Fruit fly (Drosophila melanogaster) whole organism, embryonic: ENCODE measurements around the gene TTLL1A.

ENCODE experiments used
- CG10274 ChIP-seq: fragments of 200-800 bp; sonication (Bioruptor generic); optimal IDR thresholded peaks from 3 replicates; lab custom pipeline; 2017; ENCODE audit warnings: missing biosample characterization, mild to moderate bottlenecking, missing genetic modification characterization
- CG10431 ChIP-seq: fragments of 200-800 bp; sonication (Bioruptor generic); optimal IDR thresholded peaks from 3 replicates; lab custom pipeline; 2018; ENCODE audit warnings: missing biosample characterization, mild to moderate bottlenecking, missing genetic modification characterization
- CG12104 ChIP-seq: fragments of 200-800 bp; sonication (Bioruptor generic); optimal IDR thresholded peaks from 3 replicates; lab custom pipeline; 2016; ENCODE audit warnings: missing biosample characterization, missing genetic modification characterization
- CG12942 ChIP-seq: fragments of 200-800 bp; sonication (Bioruptor generic); optimal IDR thresholded peaks from 3 replicates; lab custom pipeline; 2016; ENCODE audit warnings: missing biosample characterization, missing genetic modification characterization
- CG18619 ChIP-seq: fragments of 200-800 bp; sonication (Bioruptor generic); optimal IDR thresholded peaks from 3 replicates; lab custom pipeline; 2017; ENCODE audit warnings: missing biosample characterization, mild to moderate bottlenecking, missing genetic modification characterization
- CG2202 ChIP-seq: fragments of 200-800 bp; sonication (Bioruptor generic); optimal IDR thresholded peaks from 2 replicates; lab custom pipeline; 2018; ENCODE audit warnings: missing biosample characterization, mild to moderate bottlenecking, missing genetic modification characterization
- CG30403 ChIP-seq: fragments of 200-800 bp; sonication (Bioruptor generic); optimal IDR thresholded peaks from 3 replicates; lab custom pipeline; 2016; ENCODE audit warnings: missing biosample characterization, missing genetic modification characterization
- CG34422 ChIP-seq: fragments of 200-800 bp; sonication (Bioruptor generic); IDR thresholded peaks from 3 replicates; pipeline ENCODE4 v1.3.6; 2022; ENCODE audit warnings: missing biosample characterization, missing genetic modification characterization
- CG4282 ChIP-seq: fragments of 200-800 bp; sonication (Bioruptor generic); optimal IDR thresholded peaks from 2 replicates; lab custom pipeline; 2016; ENCODE audit warnings: missing biosample characterization, missing genetic modification characterization
- CG5180 ChIP-seq: fragments of 200-800 bp; sonication (Bioruptor generic); optimal IDR thresholded peaks from 3 replicates; lab custom pipeline; 2017; ENCODE audit warnings: missing biosample characterization, missing genetic modification characterization, mild to moderate bottlenecking, moderate library complexity, missing genetic modification reagents
- CG5245 ChIP-seq: fragments of 200-800 bp; sonication (Bioruptor generic); optimal IDR thresholded peaks from 3 replicates; lab custom pipeline; 2016; ENCODE audit warnings: missing biosample characterization, missing genetic modification characterization
- CG6854 ChIP-seq: fragments of 200-800 bp; sonication (Bioruptor generic); optimal IDR thresholded peaks from 3 replicates; lab custom pipeline; 2017; ENCODE audit warnings: missing biosample characterization, mild to moderate bottlenecking, missing genetic modification characterization
- CG7357 ChIP-seq: fragments of 200-800 bp; sonication (Bioruptor generic); IDR thresholded peaks from 3 replicates; pipeline ENCODE4 v1.3.6; 2022; ENCODE audit warnings: missing biosample characterization, missing genetic modification characterization
- CG8478 ChIP-seq: fragments of >200 bp; optimal IDR thresholded peaks from 2 replicates; lab custom pipeline; 2018
- CG8765 ChIP-seq: fragments of 200-800 bp; sonication (Bioruptor generic); IDR thresholded peaks from 2 replicates; pipeline ENCODE4 v1.3.6; 2022; ENCODE audit warnings: missing biosample characterization, missing genetic modification characterization
- CG8924 ChIP-seq: fragments of 200-800 bp; optimal IDR thresholded peaks from 3 replicates; lab custom pipeline; 2019; ENCODE audit warnings: missing biosample characterization, mild to moderate bottlenecking, missing genetic modification characterization, moderate library complexity
- D19B ChIP-seq: fragments of 200-800 bp; sonication (Bioruptor generic); optimal IDR thresholded peaks from 2 replicates; lab custom pipeline; 2017; ENCODE audit warnings: missing biosample characterization, mild to moderate bottlenecking, missing genetic modification characterization
- Dad ChIP-seq: fragments of 200-800 bp; sonication (Bioruptor generic); optimal IDR thresholded peaks from 3 replicates; lab custom pipeline; 2016; ENCODE audit warnings: missing biosample characterization, missing genetic modification characterization
- Dp ChIP-seq: fragments of 200-800 bp; sonication (Bioruptor generic); optimal IDR thresholded peaks from 2 replicates; lab custom pipeline; 2018; ENCODE audit warnings: missing biosample characterization, mild to moderate bottlenecking, missing genetic modification characterization, moderate library complexity
- Drgx ChIP-seq: fragments of 200-800 bp; sonication (Bioruptor generic); IDR thresholded peaks from 2 replicates; pipeline ENCODE4 v1.3.6; 2022; ENCODE audit warnings: missing biosample characterization, missing genetic modification characterization
- Ets97D ChIP-seq: fragments of 200-800 bp; sonication (Bioruptor generic); optimal IDR thresholded peaks from 3 replicates; lab custom pipeline; 2016; ENCODE audit warnings: missing biosample characterization, missing genetic modification characterization
- HHEX ChIP-seq: fragments of 200-800 bp; sonication (Bioruptor generic); optimal IDR thresholded peaks from 3 replicates; lab custom pipeline; 2017; ENCODE audit warnings: missing biosample characterization, mild to moderate bottlenecking, missing genetic modification characterization, missing genetic modification reagents
- HLH3B ChIP-seq: fragments of 200-800 bp; sonication (Bioruptor generic); IDR thresholded peaks from 2 replicates; pipeline ENCODE4 v1.3.6; 2022; ENCODE audit warnings: missing biosample characterization, missing genetic modification characterization
- HmgD ChIP-seq: fragments of 200-800 bp; sonication (Bioruptor generic); optimal IDR thresholded peaks from 3 replicates; lab custom pipeline; 2016; ENCODE audit warnings: missing biosample characterization, missing genetic modification characterization
- Hmx ChIP-seq: fragments of 200-800 bp; sonication (Bioruptor generic); optimal IDR thresholded peaks from 2 replicates; lab custom pipeline; 2016; ENCODE audit warnings: missing biosample characterization, missing genetic modification characterization
- Myb ChIP-seq: fragments of 200-800 bp; sonication (Bioruptor generic); optimal IDR thresholded peaks from 2 replicates; lab custom pipeline; 2016; ENCODE audit warnings: missing biosample characterization, missing genetic modification characterization
- NC2α ChIP-seq: fragments of 200-800 bp; sonication (Bioruptor generic); optimal IDR thresholded peaks from 2 replicates; lab custom pipeline; 2016; ENCODE audit warnings: missing biosample characterization, missing genetic modification characterization
- Neu2 ChIP-seq: fragments of 200-800 bp; sonication (Bioruptor generic); optimal IDR thresholded peaks from 3 replicates; lab custom pipeline; 2016; ENCODE audit warnings: missing biosample characterization, missing genetic modification characterization, borderline replicate concordance
- Nf-YA ChIP-seq: fragments of 200-800 bp; sonication (Bioruptor generic); IDR thresholded peaks from 2 replicates; pipeline ENCODE4 v1.3.6; 2022; ENCODE audit warnings: missing biosample characterization, missing genetic modification characterization
- Ptx1 ChIP-seq: fragments of 200-800 bp; sonication (Bioruptor generic); IDR thresholded peaks from 2 replicates; pipeline ENCODE4 v1.3.6; 2022; ENCODE audit warnings: missing biosample characterization, missing genetic modification characterization
- ap ChIP-seq: fragments of 200-800 bp; sonication (Bioruptor generic); IDR thresholded peaks from 2 replicates; pipeline ENCODE4 v1.3.6; 2022; ENCODE audit warnings: missing biosample characterization, missing genetic modification characterization
- az2 ChIP-seq: fragments of 200-800 bp; sonication (Bioruptor generic); optimal IDR thresholded peaks from 3 replicates; lab custom pipeline; 2016; ENCODE audit warnings: missing biosample characterization, missing genetic modification characterization
- btn ChIP-seq: fragments of 200-800 bp; sonication (Bioruptor generic); optimal IDR thresholded peaks from 2 replicates; lab custom pipeline; 2016; ENCODE audit warnings: missing biosample characterization, missing genetic modification characterization
- chif ChIP-seq, 2 experiments: fragments of 200-800 bp; sonication (Bioruptor generic); optimal IDR thresholded peaks; 3 replicates each; lab custom pipeline; 2016; ENCODE audit warnings: missing biosample characterization in 2 of 2, missing genetic modification characterization in 2 of 2
- da ChIP-seq: fragments of 200-800 bp; sonication (Bioruptor generic); optimal IDR thresholded peaks from 2 replicates; lab custom pipeline; 2016; ENCODE audit warnings: missing biosample characterization, missing genetic modification characterization
- dm ChIP-seq: fragments of 200-800 bp; sonication (Bioruptor generic); optimal IDR thresholded peaks from 3 replicates; lab custom pipeline; 2016; ENCODE audit warnings: missing biosample characterization, missing genetic modification characterization
- esg ChIP-seq: fragments of 200-800 bp; sonication (Bioruptor generic); conservative IDR thresholded peaks from 2 replicates; pipeline ENCODE4 v1.3.6; 2022; ENCODE audit warnings: missing biosample characterization, missing genetic modification characterization
- ewg ChIP-seq: fragments of 200-800 bp; sonication (Bioruptor generic); optimal IDR thresholded peaks from 3 replicates; lab custom pipeline; 2017; ENCODE audit warnings: mild to moderate bottlenecking, missing biosample characterization, missing genetic modification reagents, missing genetic modification characterization
- fd64A ChIP-seq: fragments of 200-800 bp; sonication (Bioruptor generic); optimal IDR thresholded peaks from 3 replicates; lab custom pipeline; 2018; ENCODE audit warnings: missing biosample characterization, mild to moderate bottlenecking, missing genetic modification characterization
- her ChIP-seq: fragments of 200-800 bp; sonication (Bioruptor generic); optimal IDR thresholded peaks from 2 replicates; lab custom pipeline; 2016; ENCODE audit warnings: missing biosample characterization, missing genetic modification characterization
- jumu ChIP-seq: fragments of 200-800 bp; sonication (Bioruptor generic); optimal IDR thresholded peaks from 3 replicates; lab custom pipeline; 2016; ENCODE audit warnings: missing biosample characterization, missing genetic modification characterization
- lola ChIP-seq, 3 experiments: fragments of >200 bp in 2 of 3; fragments of 200-800 bp in 1 of 3; sonication (Bioruptor generic) in 1 of 3; optimal IDR thresholded peaks; 2 replicates each; lab custom pipeline; 2017 to 2019; ENCODE audit warnings: missing biosample characterization in 3 of 3, missing genetic modification characterization in 3 of 3, mild to moderate bottlenecking in 1 of 3, moderate library complexity in 1 of 3
- nau ChIP-seq: fragments of 200-800 bp; sonication (Bioruptor generic); optimal IDR thresholded peaks from 3 replicates; lab custom pipeline; 2017; ENCODE audit warnings: missing biosample characterization, mild to moderate bottlenecking, missing genetic modification characterization, missing genetic modification reagents
- pho ChIP-seq: fragments of 200-800 bp; sonication (Bioruptor generic); optimal IDR thresholded peaks from 2 replicates; lab custom pipeline; 2016; ENCODE audit warnings: missing biosample characterization, missing genetic modification characterization
- psq ChIP-seq: fragments of 200-800 bp; sonication (Bioruptor generic); optimal IDR thresholded peaks from 2 replicates; lab custom pipeline; 2017; ENCODE audit warnings: missing biosample characterization, missing genetic modification characterization
- ro ChIP-seq: fragments of 200-800 bp; sonication (Bioruptor generic); IDR thresholded peaks from 2 replicates; pipeline ENCODE4 v1.3.6; 2022; ENCODE audit warnings: missing biosample characterization, missing genetic modification characterization
- salm ChIP-seq: fragments of 200-800 bp; sonication (Bioruptor generic); optimal IDR thresholded peaks from 2 replicates; lab custom pipeline; 2018; ENCODE audit warnings: missing biosample characterization, mild to moderate bottlenecking, missing genetic modification characterization
- sd ChIP-seq: fragments of 200-800 bp; sonication (Bioruptor generic); optimal IDR thresholded peaks from 3 replicates; lab custom pipeline; 2018; ENCODE audit warnings: missing biosample characterization, mild to moderate bottlenecking, missing genetic modification characterization, moderate library complexity
- slou ChIP-seq: fragments of 200-800 bp; sonication (Bioruptor generic); optimal IDR thresholded peaks from 3 replicates; lab custom pipeline; 2016; ENCODE audit warnings: missing biosample characterization, missing genetic modification characterization
- so ChIP-seq: fragments of 200-800 bp; sonication (Bioruptor generic); IDR thresholded peaks from 3 replicates; pipeline ENCODE4 v1.3.6; 2022; ENCODE audit warnings: missing biosample characterization, missing genetic modification characterization
- stc ChIP-seq: fragments of 200-800 bp; sonication (Bioruptor generic); IDR thresholded peaks from 2 replicates; pipeline ENCODE4 v1.3.6; 2022; ENCODE audit warnings: missing biosample characterization, missing genetic modification characterization
- tna ChIP-seq: fragments of 200-800 bp; sonication (Bioruptor generic); IDR thresholded peaks from 2 replicates; pipeline ENCODE4 v1.3.6; 2022; ENCODE audit warnings: missing biosample characterization, missing genetic modification characterization; ENCODE audit not compliant: partially characterized antibody
- tup ChIP-seq: fragments of 200-800 bp; sonication (Bioruptor generic); optimal IDR thresholded peaks from 2 replicates; lab custom pipeline; 2016; ENCODE audit warnings: missing biosample characterization, mild to moderate bottlenecking, missing genetic modification characterization, moderate library complexity

TTLL1A gene

dm6 chrX:17176542-17176941, 25.9 kb downstream of the TTLL1A start (continued):
- TF ChIP-seq her (peak; percentile 27), CG10431 (GFP tag; lab: Kevin White, UChicago) (no peak), Dp (GFP tag; lab: Kevin White, UChicago) (no peak), ro (no peak), da (GFP tag; lab: Kevin White, UChicago) (no peak), dm (GFP tag; lab: Kevin White, UChicago) (peak; percentile 5), pho (no peak), CG12942 (GFP tag; lab: Kevin White, UChicago) (peak; percentile 5), Ets97D (GFP tag; lab: Kevin White, UChicago) (no peak), CG8924 (tag; lab: Kevin White, UChicago) (peak; percentile 32), NC2α (no peak), stc (GFP tag; lab: Robert Waterston, UW) (peak; percentile 68), CG4282 (no peak), psq (no peak), CG7357 (GFP tag; lab: Robert Waterston, UW) (0 out of 3 replicates have a peak, but pooled peaks have one; percentile 34), ewg (GFP tag; lab: Kevin White, UChicago) (no peak), Dad (no peak), so (no peak), CG8765 (GFP tag; lab: Robert Waterston, UW) (no peak), slou (GFP tag; lab: Kevin White, UChicago) (no peak), lola (GFP tag; optimal IDR thresholded peaks at IDR 0.05; lab: Kevin White, UChicago) (no peak), nau (GFP tag; lab: Kevin White, UChicago) (no peak), Neu2 (GFP tag; lab: Kevin White, UChicago) (no peak), CG8478 (lab: Kevin White, UChicago) (no peak), sd (tag; lab: Kevin White, UChicago) (peak; percentile 25), CG12104 (GFP tag; lab: Kevin White, UChicago) (no peak), HmgD (no peak), jumu (GFP tag; lab: Kevin White, UChicago) (peak; percentile 4), Ptx1 (GFP tag; lab: Robert Waterston, UW) (peak; percentile 75), CG18619 (GFP tag; lab: Kevin White, UChicago) (no peak), tna (GFP tag; lab: Robert Waterston, UW) (no peak), CG5245 (GFP tag; lab: Kevin White, UChicago) (no peak), tup (GFP tag; lab: Kevin White, UChicago) (no peak), HLH3B (GFP tag; lab: Robert Waterston, UW) (peak; percentile 51; the same call in 1 of the 2 replicates), D19B (GFP tag; lab: Kevin White, UChicago) (no peak), chif (GFP tag; optimal IDR thresholded peaks at IDR 0.05; lab: Kevin White, UChicago) (peak in 1 of 2 experiments; percentile 44), fd64A (GFP tag; lab: Kevin White, UChicago) (no peak), Myb (peak; percentile 40), Hmx (GFP tag; lab: Kevin White, UChicago) (no peak), esg (GFP tag; lab: Robert Waterston, UW) (peak; percentile 68), salm (tag; lab: Kevin White, UChicago) (no peak), ap (GFP tag; lab: Robert Waterston, UW) (peak; percentile 31; the same call in 1 of the 2 replicates), CG10274 (GFP tag; lab: Kevin White, UChicago) (no peak), CG6854 (GFP tag; lab: Kevin White, UChicago) (no peak), CG2202 (tag; lab: Kevin White, UChicago) (no peak), Nf-YA (GFP tag; lab: Robert Waterston, UW) (no peak), Drgx (peak; percentile 60), btn (GFP tag; lab: Kevin White, UChicago) (no peak), HHEX (GFP tag; lab: Kevin White, UChicago) (peak; percentile 36), az2 (GFP tag; lab: Kevin White, UChicago) (peak; percentile 11), CG5180 (GFP tag; lab: Kevin White, UChicago) (no peak), CG34422 (GFP tag; lab: Robert Waterston, UW) (peak; percentile 62; the same call in 1 of the 3 replicates), CG30403 (GFP tag; lab: Kevin White, UChicago) (peak; percentile 37)
